Fruit fly (Drosophila melanogaster): ENCODE measurements around the gene Nepl7.
A peak's percentile ranks its signal among the peaks of the same experiment; 100 is the strongest.

Nepl7 gene

DNA sequence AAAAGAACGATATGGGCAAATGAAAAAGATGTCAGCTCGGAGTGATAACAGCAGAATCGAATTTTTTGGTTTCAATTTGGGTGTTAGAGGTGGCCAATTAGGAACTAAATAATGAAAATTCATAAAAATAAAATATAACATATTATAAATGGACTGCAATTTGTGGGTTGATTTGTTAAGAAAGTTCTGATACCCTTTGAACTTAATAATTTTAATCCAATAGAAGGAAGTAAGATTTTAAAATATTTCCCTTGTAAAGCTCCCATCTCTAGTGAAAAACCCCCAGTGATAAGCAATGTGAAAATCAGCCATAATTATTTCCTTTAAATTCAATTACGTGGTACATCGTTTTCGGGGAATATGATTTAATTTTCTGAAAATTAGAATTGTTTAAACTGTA is 25.2 kb downstream of the Nepl7 start:
- TF ChIP-seq CG11617 (GFP tag; optimal IDR thresholded peaks at IDR 0.05) = no peak
- TF ChIP-seq tj (GFP tag; optimal IDR thresholded peaks at IDR 0.05) = no peak
- TF ChIP-seq Crg-1 (GFP tag; optimal IDR thresholded peaks at IDR 0.05) = no peak
- TF ChIP-seq CG7045 (GFP tag; optimal IDR thresholded peaks at IDR 0.05) = no peak
- TF ChIP-seq bab1 (GFP tag; optimal IDR thresholded peaks at IDR 0.05) = no peak
- TF ChIP-seq cic (GFP tag; optimal IDR thresholded peaks at IDR 0.05) = no peak
- TF ChIP-seq Clk (GFP tag; optimal IDR thresholded peaks at IDR 0.05) = no peak
- TF ChIP-seq toe (GFP tag; optimal IDR thresholded peaks at IDR 0.05) = no peak
- no peak for TF ChIP-seq Hr96 (GFP tag; optimal IDR thresholded peaks at IDR 0.05)
- no peak for TF ChIP-seq Mnt (GFP tag; optimal IDR thresholded peaks at IDR 0.05)
- TF ChIP-seq ovo (GFP tag; optimal IDR thresholded peaks at IDR 0.05) = no peak
- no peak for TF ChIP-seq CG14711 (tag; optimal IDR thresholded peaks at IDR 0.05)
- TF ChIP-seq CG12768 (GFP tag; optimal IDR thresholded peaks at IDR 0.05) = no peak
- no peak for TF ChIP-seq kay (GFP tag; ENCODE audit: borderline replicate concordance)
- TF ChIP-seq CG7101 (tag; optimal IDR thresholded peaks at IDR 0.05) = no peak
- no peak for TF ChIP-seq CG5204 (GFP tag; optimal IDR thresholded peaks at IDR 0.05)
- no peak for TF ChIP-seq CG1620 (GFP tag; optimal IDR thresholded peaks at IDR 0.05)
- no peak for TF ChIP-seq CG33017 (tag; optimal IDR thresholded peaks at IDR 0.05)

DNA sequence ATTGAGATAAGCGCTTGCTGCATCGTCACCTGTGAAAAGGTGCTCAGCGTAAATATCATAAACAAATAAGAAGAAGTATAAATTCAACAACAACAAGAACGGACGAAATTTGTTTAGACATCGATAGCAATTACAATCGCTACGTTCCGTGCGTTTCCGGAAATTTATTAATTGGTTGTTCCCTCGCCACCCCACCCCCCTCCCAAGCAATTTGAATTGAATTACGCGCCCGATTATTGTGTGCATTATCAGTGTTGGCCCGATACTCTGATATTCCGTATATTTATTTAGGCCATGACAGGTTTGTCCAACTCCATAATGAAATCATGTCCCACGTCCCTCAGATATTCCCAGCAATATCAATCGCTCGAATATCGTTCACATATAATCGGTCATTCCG is 28.0 kb downstream of the Nepl7 start:
- TF ChIP-seq ovo (GFP tag; optimal IDR thresholded peaks at IDR 0.05) = no peak
- peak; percentile 53 for TF ChIP-seq cic (GFP tag; optimal IDR thresholded peaks at IDR 0.05)
- TF ChIP-seq tj (GFP tag; optimal IDR thresholded peaks at IDR 0.05) = no peak
- TF ChIP-seq CG12768 (GFP tag; optimal IDR thresholded peaks at IDR 0.05) = peak; percentile 11

DNA sequence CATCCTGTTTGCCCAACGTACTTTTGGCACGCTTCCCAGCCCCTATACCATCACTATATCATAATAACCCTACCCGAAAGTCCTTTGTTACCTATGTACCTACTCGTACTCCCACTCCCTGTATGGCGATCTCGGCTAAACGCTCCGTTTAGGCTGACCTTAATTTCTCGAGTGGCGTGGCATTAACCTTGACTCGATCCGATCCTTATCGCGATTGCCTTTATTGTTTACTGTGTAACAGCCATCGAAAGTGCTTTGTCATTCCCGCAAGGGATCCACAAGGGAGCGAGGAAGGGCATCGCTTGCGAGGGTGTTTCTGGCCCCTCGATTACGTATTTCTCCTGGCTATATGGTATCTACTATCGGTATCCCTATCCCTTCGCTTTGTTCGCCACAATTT is 36.4 kb downstream of the Nepl7 start:
- TF ChIP-seq CG1620 (GFP tag; optimal IDR thresholded peaks at IDR 0.05) = no peak
- no peak for TF ChIP-seq CG5204 (GFP tag; optimal IDR thresholded peaks at IDR 0.05)
- TF ChIP-seq CG14711 (tag; optimal IDR thresholded peaks at IDR 0.05) = no peak
- TF ChIP-seq Mnt (GFP tag; optimal IDR thresholded peaks at IDR 0.05) = no peak
- no peak for TF ChIP-seq cnc (optimal IDR thresholded peaks at IDR 0.05)
- no peak for TF ChIP-seq CG12768 (GFP tag; optimal IDR thresholded peaks at IDR 0.05)
- no peak for TF ChIP-seq CG11617 (GFP tag; optimal IDR thresholded peaks at IDR 0.05)
- no peak for TF ChIP-seq cic (GFP tag; optimal IDR thresholded peaks at IDR 0.05)
- no peak for TF ChIP-seq CG7101 (tag; optimal IDR thresholded peaks at IDR 0.05)
- no peak for TF ChIP-seq ovo (GFP tag; optimal IDR thresholded peaks at IDR 0.05)
- TF ChIP-seq pad (GFP tag; optimal IDR thresholded peaks at IDR 0.05) = no peak
- TF ChIP-seq bab1 (GFP tag; optimal IDR thresholded peaks at IDR 0.05) = no peak
- TF ChIP-seq toe (GFP tag; optimal IDR thresholded peaks at IDR 0.05) = no peak
- no peak for TF ChIP-seq Crg-1 (GFP tag; optimal IDR thresholded peaks at IDR 0.05)
- TF ChIP-seq CG7045 (GFP tag; optimal IDR thresholded peaks at IDR 0.05) = no peak
- TF ChIP-seq tj (GFP tag; optimal IDR thresholded peaks at IDR 0.05) = no peak
- TF ChIP-seq kay (GFP tag; ENCODE audit: borderline replicate concordance) = no peak
- no peak for TF ChIP-seq Clk (GFP tag; optimal IDR thresholded peaks at IDR 0.05)

DNA sequence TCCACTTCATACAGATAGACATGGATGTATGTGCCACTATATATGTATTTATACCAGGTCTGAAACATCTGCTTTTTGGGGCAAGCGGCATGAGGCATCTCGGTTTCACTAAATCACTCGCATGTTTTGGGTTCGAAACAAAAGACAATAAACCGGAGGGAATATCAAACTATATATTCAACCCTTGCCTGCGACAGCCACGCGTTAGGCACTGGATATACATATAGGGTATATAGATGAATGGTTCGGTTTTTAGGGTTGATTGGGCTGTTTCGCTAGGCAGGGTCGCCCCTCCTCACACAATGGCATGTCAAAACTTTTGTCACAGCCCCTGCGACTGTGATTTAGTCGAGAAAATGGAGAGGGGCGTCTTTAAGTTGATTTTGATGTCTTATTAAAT is 46.4 kb downstream of the Nepl7 start:
- TF ChIP-seq ovo (GFP tag; optimal IDR thresholded peaks at IDR 0.05) (no peak), CG33017 (tag; optimal IDR thresholded peaks at IDR 0.05) (no peak), CG7101 (tag; optimal IDR thresholded peaks at IDR 0.05) (no peak), CG1620 (GFP tag; optimal IDR thresholded peaks at IDR 0.05) (no peak), Clk (GFP tag; optimal IDR thresholded peaks at IDR 0.05) (no peak), CG12768 (GFP tag; optimal IDR thresholded peaks at IDR 0.05) (no peak), pad (GFP tag; optimal IDR thresholded peaks at IDR 0.05) (no peak), CG7045 (GFP tag; optimal IDR thresholded peaks at IDR 0.05) (no peak), CG14711 (tag; optimal IDR thresholded peaks at IDR 0.05) (no peak), Mnt (GFP tag; optimal IDR thresholded peaks at IDR 0.05) (no peak), cic (GFP tag; optimal IDR thresholded peaks at IDR 0.05) (no peak), CG11617 (GFP tag; optimal IDR thresholded peaks at IDR 0.05) (no peak), bab1 (GFP tag; optimal IDR thresholded peaks at IDR 0.05) (no peak), tj (GFP tag; optimal IDR thresholded peaks at IDR 0.05) (no peak), CG5204 (GFP tag; optimal IDR thresholded peaks at IDR 0.05) (no peak), Hr96 (GFP tag; optimal IDR thresholded peaks at IDR 0.05) (no peak), toe (GFP tag; optimal IDR thresholded peaks at IDR 0.05) (no peak)

DNA sequence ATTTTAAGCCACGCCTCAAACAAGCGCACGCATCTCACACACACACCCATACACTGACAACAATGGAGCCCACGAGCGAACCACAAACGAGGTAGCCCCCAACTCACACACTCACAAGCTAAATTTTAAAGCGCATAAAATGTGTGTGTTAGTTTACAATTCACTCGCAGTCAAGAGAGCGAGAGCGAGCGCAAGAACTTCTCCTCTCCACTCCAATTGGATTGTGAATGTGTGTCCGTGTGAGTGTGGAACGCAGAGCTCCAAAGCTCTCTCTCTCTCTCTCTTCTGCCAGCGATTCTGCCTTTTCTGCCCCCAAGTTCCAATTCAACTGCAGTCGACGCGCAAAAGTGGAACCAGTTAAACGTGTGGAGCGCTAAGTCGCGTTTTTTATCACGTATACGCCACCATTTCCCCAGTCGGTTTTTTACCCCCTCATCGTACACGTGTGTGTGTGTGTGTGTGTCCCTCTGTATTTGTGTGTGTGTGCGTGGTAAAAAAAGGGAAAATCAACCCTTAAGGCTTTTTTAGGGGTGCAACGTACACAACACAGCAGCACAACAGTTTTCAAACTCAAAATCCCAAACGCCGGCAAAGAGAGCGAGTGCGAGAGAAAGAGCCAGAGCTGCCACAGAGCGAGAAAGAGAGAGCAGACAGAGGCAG is 51.4 kb downstream of the Nepl7 start:
- TF ChIP-seq CG12768 (GFP tag; optimal IDR thresholded peaks at IDR 0.05) = peak; percentile 1
- no peak for TF ChIP-seq cnc (optimal IDR thresholded peaks at IDR 0.05)
- TF ChIP-seq bab1 (GFP tag; optimal IDR thresholded peaks at IDR 0.05) = peak; percentile 5
- TF ChIP-seq pad (GFP tag; optimal IDR thresholded peaks at IDR 0.05) = peak; percentile 96
